Worm (Caenorhabditis elegans): ENCODE measurements around the gene K02D10.8.

K02D10.8 gene

DNA sequence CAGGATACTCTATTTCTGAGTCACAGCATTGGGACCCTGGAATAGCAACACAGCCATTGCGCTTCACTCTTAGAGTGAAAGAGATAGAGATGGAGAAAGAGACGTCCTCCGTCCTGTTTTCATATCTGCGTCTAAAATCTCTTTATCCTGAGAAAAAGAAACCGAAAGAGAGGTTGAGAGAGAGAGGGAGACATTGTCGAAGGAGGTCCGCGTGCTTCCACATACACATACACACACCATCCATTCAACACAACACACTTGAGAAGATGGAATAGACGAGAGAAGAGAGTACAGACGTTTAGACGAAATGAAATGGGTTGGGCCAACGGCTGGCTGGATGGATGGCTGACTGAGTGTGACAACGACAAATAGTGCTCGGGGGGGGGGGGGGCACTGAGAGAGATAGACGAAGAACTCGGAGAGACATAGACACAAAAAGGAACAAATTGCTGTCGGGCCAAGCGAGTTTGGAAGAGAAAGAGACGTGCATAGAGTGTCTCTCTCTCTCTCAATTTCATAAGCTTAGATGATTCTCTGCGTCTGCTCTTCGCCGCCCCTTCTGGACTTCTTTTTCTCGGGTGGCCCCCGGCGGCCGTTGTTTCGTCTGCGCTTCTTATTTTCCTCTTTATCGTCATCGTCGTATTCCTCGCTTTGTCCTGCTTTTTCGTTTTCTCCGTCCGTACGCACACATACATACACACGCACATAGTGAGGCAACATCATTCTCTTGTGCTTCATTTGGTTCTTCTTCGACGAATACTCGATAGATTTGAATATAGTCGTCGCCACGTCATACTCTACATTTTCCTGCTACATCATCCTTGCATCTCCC, 14.0 kb downstream of the K02D10.8 start, which contains the start of gene F54F2.6:
F54F2.6 (minus strand) TSS at position 738 of the 832 bp plus-strand sequence.
- TF ChIP-seq unc-55 (GFP tag; optimal IDR thresholded peaks at IDR 0.05): peak; percentile 85
- TF ChIP-seq mbf-1 (tag; optimal IDR thresholded peaks at IDR 0.05): no peak
- TF ChIP-seq unc-39 (tag; optimal IDR thresholded peaks at IDR 0.05): no peak
- TF ChIP-seq blmp-1 (tag; optimal IDR thresholded peaks at IDR 0.05; ENCODE audit: insufficient read depth): peak; percentile 83
- TF ChIP-seq lin-11 (tag; optimal IDR thresholded peaks at IDR 0.05): peak; percentile 65
- TF ChIP-seq sma-3 (GFP tag; optimal IDR thresholded peaks at IDR 0.05): peak; percentile 31
- peak; percentile 96 for TF ChIP-seq nhr-6 (tag; optimal IDR thresholded peaks at IDR 0.05)
- TF ChIP-seq nhr-12 (tag; optimal IDR thresholded peaks at IDR 0.05): no peak
- peak; percentile 95 for TF ChIP-seq nhr-129 (tag; optimal IDR thresholded peaks at IDR 0.05)
- peak; percentile 99 for TF ChIP-seq F13H6.1 (tag; optimal IDR thresholded peaks at IDR 0.05)
- peak; percentile 95 for TF ChIP-seq Y55F3AM.14 (GFP tag; optimal IDR thresholded peaks at IDR 0.05)
- TF ChIP-seq zag-1 (tag; optimal IDR thresholded peaks at IDR 0.05): peak; percentile 92
- peak; percentile 89 for TF ChIP-seq ztf-4 (tag; optimal IDR thresholded peaks at IDR 0.05)
- TF ChIP-seq snpc-4 (tag; optimal IDR thresholded peaks at IDR 0.05): peak; percentile 63
- TF ChIP-seq nhr-237 (tag; optimal IDR thresholded peaks at IDR 0.05): peak; percentile 26
- no peak for TF ChIP-seq peb-1 (tag; optimal IDR thresholded peaks at IDR 0.05)
- no peak for TF ChIP-seq elt-1 (tag; optimal IDR thresholded peaks at IDR 0.05)
- TF ChIP-seq sma-9 (GFP tag; optimal IDR thresholded peaks at IDR 0.05): peak; percentile 96
- TF ChIP-seq sma-9 (tag; optimal IDR thresholded peaks at IDR 0.05): no peak
- TF ChIP-seq nhr-25 (tag; optimal IDR thresholded peaks at IDR 0.05): peak; percentile 81
- TF ChIP-seq mdl-1 (tag; optimal IDR thresholded peaks at IDR 0.05): peak; percentile 85 to 98
- TF ChIP-seq crh-2 (tag; optimal IDR thresholded peaks at IDR 0.05): peak; percentile 87
- peak; percentile 90 for TF ChIP-seq nhr-21 (tag; optimal IDR thresholded peaks at IDR 0.05)
- peak; percentile 64 for TF ChIP-seq gmeb-1 (tag; optimal IDR thresholded peaks at IDR 0.05)
- TF ChIP-seq ceh-82 (tag; optimal IDR thresholded peaks at IDR 0.05): no peak
- no peak for TF ChIP-seq aly-2 (tag; optimal IDR thresholded peaks at IDR 0.05)
- no peak for TF ChIP-seq ceh-16 (tag; optimal IDR thresholded peaks at IDR 0.05)
- peak; percentile 94 for TF ChIP-seq mab-5 (tag; optimal IDR thresholded peaks at IDR 0.05)
- TF ChIP-seq nhr-23 (tag; optimal IDR thresholded peaks at IDR 0.05): no peak
- TF ChIP-seq ztf-11 (tag; optimal IDR thresholded peaks at IDR 0.05): peak; percentile 54
- peak; percentile 85 for TF ChIP-seq unc-62 (GFP tag; optimal IDR thresholded peaks at IDR 0.05)
- TF ChIP-seq nhr-10 (tag; optimal IDR thresholded peaks at IDR 0.05): no peak
- no peak for TF ChIP-seq ama-1 (optimal IDR thresholded peaks at IDR 0.05)
- TF ChIP-seq sem-4 (tag; optimal IDR thresholded peaks at IDR 0.05): peak; percentile 95
- peak; percentile 96 for TF ChIP-seq C34F6.9 (tag; optimal IDR thresholded peaks at IDR 0.05)
- peak; percentile 82 for TF ChIP-seq lin-39 (tag; optimal IDR thresholded peaks at IDR 0.05)
- TF ChIP-seq skn-1 (tag; optimal IDR thresholded peaks at IDR 0.05): no peak
- TF ChIP-seq R02D3.7 (tag; optimal IDR thresholded peaks at IDR 0.05): no peak
- peak; percentile 90 for TF ChIP-seq alr-1 (tag; optimal IDR thresholded peaks at IDR 0.05)
- TF ChIP-seq nhr-11 (tag; optimal IDR thresholded peaks at IDR 0.05): no peak
- peak; percentile 54 for TF ChIP-seq fos-1 (tag; optimal IDR thresholded peaks at IDR 0.05)
- no peak for TF ChIP-seq ztf-1 (GFP tag; conservative IDR thresholded peaks at IDR 0.05)
- TF ChIP-seq lsy-2 (tag; optimal IDR thresholded peaks at IDR 0.05): peak; percentile 59 to 92
- TF ChIP-seq egl-27 (tag; optimal IDR thresholded peaks at IDR 0.05): peak; percentile 93
- TF ChIP-seq dmd-4 (tag; optimal IDR thresholded peaks at IDR 0.05): no peak
- TF ChIP-seq ZK546.5 (tag; optimal IDR thresholded peaks at IDR 0.05): peak; percentile 1
- no peak for TF ChIP-seq nhr-77 (tag; optimal IDR thresholded peaks at IDR 0.05)
- TF ChIP-seq lin-13 (GFP tag; optimal IDR thresholded peaks at IDR 0.05): peak; percentile 82

Measured in whole organism, L2 larva.